Fruit fly (Drosophila melanogaster) whole organism, pupa: ENCODE measurements around the gene CG15209.
A peak's percentile ranks its signal among the peaks of the same experiment; 100 is the strongest.

Experiments
- CG10348 ChIP-seq: fragments of 200-800 bp; sonication (Bioruptor generic); IDR thresholded peaks from 2 replicates; pipeline ENCODE4 v1.3.6; 2022; ENCODE audit warnings: missing biosample characterization, missing genetic modification characterization
- CG12605 ChIP-seq: fragments of 200-800 bp; sonication (Bioruptor generic); IDR thresholded peaks from 2 replicates; pipeline ENCODE4 v1.3.6; 2022; ENCODE audit warnings: missing biosample characterization, missing genetic modification characterization
- CG13204 ChIP-seq: fragments of 200-800 bp; sonication (Bioruptor generic); optimal IDR thresholded peaks from 2 replicates; lab custom pipeline; 2018; ENCODE audit warnings: missing biosample characterization, mild to moderate bottlenecking, missing genetic modification characterization, moderate library complexity
- CG14655 ChIP-seq: fragments of 200-800 bp; sonication (Bioruptor generic); optimal IDR thresholded peaks from 3 replicates; lab custom pipeline; 2017; ENCODE audit warnings: mild to moderate bottlenecking, missing biosample characterization, missing genetic modification reagents, missing genetic modification characterization
- CG15710 ChIP-seq: fragments of 200-800 bp; sonication (Bioruptor generic); optimal IDR thresholded peaks from 2 replicates; lab custom pipeline; 2018; ENCODE audit warnings: missing biosample characterization, mild to moderate bottlenecking, missing genetic modification characterization, moderate library complexity
- CG17806 ChIP-seq: fragments of 200-800 bp; sonication (Bioruptor generic); optimal IDR thresholded peaks from 2 replicates; lab custom pipeline; 2018; ENCODE audit warnings: missing biosample characterization, mild to moderate bottlenecking, missing genetic modification characterization, moderate library complexity
- CG32121 ChIP-seq: fragments of 200-800 bp; sonication (Bioruptor generic); IDR thresholded peaks from 2 replicates; pipeline ENCODE4 v1.3.6; 2022; ENCODE audit warnings: missing biosample characterization, missing genetic modification characterization
- CG34367 ChIP-seq: fragments of 200-800 bp; sonication (Bioruptor generic); optimal IDR thresholded peaks from 2 replicates; lab custom pipeline; 2018; ENCODE audit warnings: missing biosample characterization, mild to moderate bottlenecking, missing genetic modification characterization
- CG4496 ChIP-seq: fragments of 200-800 bp; sonication (Bioruptor generic); IDR thresholded peaks from 3 replicates; pipeline ENCODE4 v1.3.6; 2022; ENCODE audit warnings: missing biosample characterization, missing genetic modification characterization
- CG8159 ChIP-seq: fragments of 200-800 bp; sonication (Bioruptor generic); optimal IDR thresholded peaks from 3 replicates; lab custom pipeline; 2018; ENCODE audit warnings: missing biosample characterization, mild to moderate bottlenecking, missing genetic modification characterization, moderate library complexity
- CG8301 ChIP-seq: fragments of 200-800 bp; sonication (Bioruptor generic); optimal IDR thresholded peaks from 2 replicates; lab custom pipeline; 2018; ENCODE audit warnings: missing biosample characterization, mild to moderate bottlenecking, missing genetic modification characterization
- CG9948 ChIP-seq: fragments of 200-800 bp; sonication (Bioruptor generic); optimal IDR thresholded peaks from 2 replicates; lab custom pipeline; 2018; ENCODE audit warnings: missing biosample characterization, mild to moderate bottlenecking, missing genetic modification characterization, moderate library complexity
- D1 ChIP-seq: fragments of 200-800 bp; sonication (Bioruptor generic); optimal IDR thresholded peaks from 2 replicates; lab custom pipeline; 2018; ENCODE audit warnings: missing biosample characterization, mild to moderate bottlenecking, missing genetic modification characterization, moderate library complexity
- EcR ChIP-seq: fragments of 200-800 bp; sonication (Bioruptor generic); optimal IDR thresholded peaks from 3 replicates; lab custom pipeline; 2019; ENCODE audit warnings: missing biosample characterization, missing genetic modification characterization, mild to moderate bottlenecking, moderate library complexity, missing genetic modification reagents
- Ets98B ChIP-seq: fragments of 200-800 bp; sonication (Bioruptor generic); IDR thresholded peaks from 2 replicates; pipeline ENCODE4 v1.3.6; 2022; ENCODE audit warnings: missing biosample characterization, missing genetic modification characterization
- Pif1A ChIP-seq: fragments of 200-800 bp; sonication (Bioruptor generic); optimal IDR thresholded peaks from 3 replicates; lab custom pipeline; 2016; ENCODE audit warnings: missing biosample characterization, missing genetic modification characterization
- Pif1B ChIP-seq: fragments of 200-800 bp; sonication (Bioruptor generic); optimal IDR thresholded peaks from 3 replicates; lab custom pipeline; 2016; ENCODE audit warnings: missing biosample characterization, missing genetic modification characterization
- Snoo ChIP-seq: fragments of 200-800 bp; sonication (Bioruptor generic); optimal IDR thresholded peaks from 3 replicates; lab custom pipeline; 2017; ENCODE audit warnings: missing biosample characterization, mild to moderate bottlenecking, missing genetic modification characterization, inconsistent platforms
- fd96Ca ChIP-seq: fragments of 200-800 bp; sonication (Bioruptor generic); IDR thresholded peaks from 3 replicates; pipeline ENCODE4 v1.3.6; 2022; ENCODE audit warnings: missing biosample characterization, missing genetic modification characterization
- gl ChIP-seq: fragments of 200-800 bp; sonication (Bioruptor generic); optimal IDR thresholded peaks from 2 replicates; lab custom pipeline; 2018; ENCODE audit warnings: missing biosample characterization, mild to moderate bottlenecking, missing genetic modification characterization
- rn ChIP-seq: fragments of 200-800 bp; sonication (Bioruptor generic); IDR thresholded peaks from 2 replicates; pipeline ENCODE4 v1.3.6; 2022; ENCODE audit warnings: missing biosample characterization, missing genetic modification characterization

Gene CG15209

DNA sequence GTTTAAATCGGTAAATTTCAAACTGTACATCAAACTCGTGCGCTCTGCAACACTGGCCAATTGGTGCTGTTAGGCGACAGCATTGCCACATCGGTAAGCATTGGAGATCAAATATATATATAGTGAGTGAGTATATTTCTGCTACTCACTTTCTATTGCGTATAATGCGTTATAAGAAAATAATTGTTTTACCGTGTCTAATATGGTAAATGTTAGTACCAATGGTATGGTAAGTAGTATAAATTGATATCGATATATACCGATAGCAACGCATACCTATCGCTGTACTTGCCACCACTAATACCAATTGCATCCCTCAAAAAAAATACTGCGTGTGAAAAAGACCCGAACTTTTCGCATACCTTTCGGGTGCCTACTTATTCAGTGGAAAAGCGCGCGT lies 15.4 kb downstream of the CG15209 start, which contains the start of the genes sofe and CG2186:
Gene sofe, minus strand, starts transcription at position 38 of the 400 bp plus-strand sequence.
Gene CG2186, plus strand, starts transcription at position 280 of the 400 bp plus-strand sequence.
- TF ChIP-seq CG9948 (tag; lab: Kevin White, UChicago) (peak; percentile 7), CG8301 (tag; lab: Kevin White, UChicago) (no peak)
- TF ChIP-seq, all 21 proteins: peak for 1

DNA sequence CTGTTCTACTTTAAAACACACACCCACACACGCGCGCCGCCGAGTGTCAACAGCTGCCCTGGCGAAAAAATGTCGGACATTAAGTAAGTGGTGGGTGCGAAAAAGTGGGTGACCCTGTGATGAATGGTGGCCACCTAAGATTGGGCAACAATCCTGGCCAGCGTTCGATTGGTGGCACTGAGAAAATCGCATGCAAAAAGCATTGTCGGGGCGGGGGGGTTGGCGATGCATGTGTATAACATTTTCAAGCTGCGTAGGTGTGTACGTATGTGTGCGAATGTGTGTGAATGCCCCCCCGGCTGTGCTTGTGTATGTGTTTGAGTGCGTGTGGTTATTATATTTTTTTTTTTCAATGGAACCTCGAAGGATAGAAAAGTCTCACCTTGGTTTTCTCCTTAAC lies 15.8 kb downstream of the CG15209 start:
- no peak for TF ChIP-seq CG13204 (GFP tag; lab: Kevin White, UChicago)
- no peak for TF ChIP-seq CG17806 (tag; lab: Kevin White, UChicago)
- no peak for TF ChIP-seq CG4496 (GFP tag; lab: Robert Waterston, UW)
- TF ChIP-seq EcR (GFP tag; lab: Kevin White, UChicago), result peak; percentile 18
- TF ChIP-seq CG9948 (tag; lab: Kevin White, UChicago), result no peak

DNA sequence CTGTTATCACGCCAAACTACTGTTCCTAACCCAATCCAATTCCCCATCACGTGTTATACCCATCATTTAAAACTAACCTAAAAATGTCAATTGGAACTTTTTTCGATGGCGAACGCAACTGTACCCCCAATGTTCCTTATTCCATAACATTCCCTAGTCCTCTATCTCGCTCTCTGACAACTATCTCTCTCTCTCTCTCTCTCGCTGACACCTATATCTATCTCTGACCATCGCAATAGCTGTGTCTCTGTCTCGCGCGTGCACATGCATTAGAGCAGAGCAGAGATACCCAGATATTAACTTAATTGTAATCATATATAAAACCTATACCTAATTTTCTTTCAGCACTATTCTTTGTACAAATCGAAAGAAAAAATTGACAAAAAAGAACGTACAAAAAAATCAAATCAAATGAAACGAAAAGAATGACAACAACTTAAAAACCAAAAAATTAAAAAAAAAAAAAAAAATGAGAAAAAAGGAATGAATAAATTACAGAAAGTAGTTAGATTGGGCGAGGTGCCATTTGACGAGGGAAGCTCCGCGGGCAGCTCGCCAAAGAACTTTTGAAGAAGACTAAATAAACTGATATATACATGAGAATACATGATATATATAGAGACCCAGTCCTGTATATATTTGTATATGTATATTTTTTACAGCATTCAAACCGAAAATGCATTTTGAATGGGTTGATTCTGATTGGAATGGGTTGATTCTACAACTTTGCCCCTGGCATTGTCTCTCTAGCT lies 23.8 kb downstream of the CG15209 start:
- TF ChIP-seq fd96Ca (GFP tag; lab: Robert Waterston, UW) (no peak), CG4496 (GFP tag; lab: Robert Waterston, UW) (no peak)

DNA sequence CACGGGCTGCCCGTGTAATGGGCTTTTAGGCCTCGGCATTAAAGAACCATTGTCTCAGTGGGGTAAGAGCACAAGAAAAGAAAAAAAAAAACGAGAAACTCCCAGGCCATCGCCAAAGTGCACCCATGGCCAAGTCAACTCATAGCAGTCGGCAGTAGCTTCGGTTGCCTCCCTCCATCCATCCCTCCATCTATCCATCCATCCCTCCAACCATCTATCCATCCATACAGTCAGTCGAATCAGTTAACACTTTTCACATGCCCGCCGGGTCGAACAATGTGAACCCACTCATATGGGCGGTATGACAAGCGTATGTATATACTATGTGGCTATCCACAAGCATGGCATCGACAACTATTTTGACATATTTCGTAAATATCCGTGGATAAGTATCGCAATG lies 25.7 kb downstream of the CG15209 start:
- no peak for TF ChIP-seq CG9948 (tag; lab: Kevin White, UChicago)
- TF ChIP-seq CG12605 (GFP tag; lab: Robert Waterston, UW), result no peak
- TF ChIP-seq CG32121 (GFP tag; lab: Robert Waterston, UW), result no peak
- TF ChIP-seq Ets98B (GFP tag; lab: Robert Waterston, UW), result no peak
- no peak for TF ChIP-seq rn (GFP tag; lab: Robert Waterston, UW)
- no peak for TF ChIP-seq CG15710 (tag; lab: Kevin White, UChicago)
- TF ChIP-seq Pif1B, result no peak
- no peak for TF ChIP-seq CG34367 (tag; lab: Kevin White, UChicago)
- no peak for TF ChIP-seq CG8159 (tag; lab: Kevin White, UChicago)
- TF ChIP-seq Snoo (tag; lab: Kevin White, UChicago), result no peak
- TF ChIP-seq CG17806 (tag; lab: Kevin White, UChicago), result no peak
- no peak for TF ChIP-seq gl (tag; lab: Kevin White, UChicago)
- no peak for TF ChIP-seq CG13204 (GFP tag; lab: Kevin White, UChicago)
- no peak for TF ChIP-seq fd96Ca (GFP tag; lab: Robert Waterston, UW)
- TF ChIP-seq CG14655, result no peak
- no peak for TF ChIP-seq Pif1A (GFP tag; lab: Kevin White, UChicago)
- TF ChIP-seq EcR (GFP tag; lab: Kevin White, UChicago), result no peak
- TF ChIP-seq, all 21 proteins: peak for 0

DNA sequence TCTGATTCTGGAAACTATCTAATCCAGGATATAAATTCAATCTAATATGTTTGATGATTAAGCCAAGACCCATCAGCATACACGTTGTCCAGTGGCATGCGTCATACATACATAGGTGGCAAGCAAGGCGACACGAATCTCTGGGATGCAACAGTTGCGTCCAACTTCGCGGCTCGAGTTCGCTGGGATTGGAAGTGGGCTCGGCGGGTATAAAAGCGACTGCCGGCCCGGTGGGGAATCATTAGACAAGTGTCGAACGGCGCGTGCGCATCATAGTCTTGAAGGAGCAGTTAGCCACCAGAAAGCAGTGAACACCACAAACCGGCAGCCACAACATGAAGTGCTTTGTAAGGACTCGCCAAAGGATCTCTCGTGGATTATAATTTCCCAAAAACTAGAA lies 27.0 kb downstream of the CG15209 start, which contains the start of gene CG2157:
Gene CG2157, plus strand, starts transcription at position 240 of the 400 bp plus-strand sequence.
- TF ChIP-seq CG34367 (tag; lab: Kevin White, UChicago) (no peak), CG17806 (tag; lab: Kevin White, UChicago) (no peak), CG8159 (tag; lab: Kevin White, UChicago) (no peak), fd96Ca (GFP tag; lab: Robert Waterston, UW) (no peak), EcR (GFP tag; lab: Kevin White, UChicago) (no peak), Snoo (tag; lab: Kevin White, UChicago) (no peak), D1 (tag; lab: Kevin White, UChicago) (no peak), rn (GFP tag; lab: Robert Waterston, UW) (no peak), gl (tag; lab: Kevin White, UChicago) (no peak)

DNA sequence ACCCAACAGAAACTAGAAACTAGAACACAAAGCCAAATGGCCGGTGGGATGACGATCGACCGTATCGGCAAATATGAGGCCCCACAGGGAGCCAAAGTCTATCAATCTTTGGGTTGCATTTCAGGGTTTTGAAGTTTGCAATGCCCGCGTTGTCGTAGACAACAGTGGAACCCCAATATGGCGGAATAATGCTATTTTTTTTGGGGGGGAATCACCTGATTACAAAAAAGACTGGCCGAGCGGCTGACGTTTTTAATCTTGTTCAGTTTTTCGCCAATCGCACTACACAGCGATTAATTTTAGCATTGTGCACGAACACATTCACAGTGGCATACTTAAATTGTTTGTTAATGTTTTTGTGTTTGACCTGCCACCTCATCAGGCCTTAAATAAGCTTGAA lies 34.4 kb downstream of the CG15209 start:
- TF ChIP-seq fd96Ca (GFP tag; lab: Robert Waterston, UW), result no peak

DNA sequence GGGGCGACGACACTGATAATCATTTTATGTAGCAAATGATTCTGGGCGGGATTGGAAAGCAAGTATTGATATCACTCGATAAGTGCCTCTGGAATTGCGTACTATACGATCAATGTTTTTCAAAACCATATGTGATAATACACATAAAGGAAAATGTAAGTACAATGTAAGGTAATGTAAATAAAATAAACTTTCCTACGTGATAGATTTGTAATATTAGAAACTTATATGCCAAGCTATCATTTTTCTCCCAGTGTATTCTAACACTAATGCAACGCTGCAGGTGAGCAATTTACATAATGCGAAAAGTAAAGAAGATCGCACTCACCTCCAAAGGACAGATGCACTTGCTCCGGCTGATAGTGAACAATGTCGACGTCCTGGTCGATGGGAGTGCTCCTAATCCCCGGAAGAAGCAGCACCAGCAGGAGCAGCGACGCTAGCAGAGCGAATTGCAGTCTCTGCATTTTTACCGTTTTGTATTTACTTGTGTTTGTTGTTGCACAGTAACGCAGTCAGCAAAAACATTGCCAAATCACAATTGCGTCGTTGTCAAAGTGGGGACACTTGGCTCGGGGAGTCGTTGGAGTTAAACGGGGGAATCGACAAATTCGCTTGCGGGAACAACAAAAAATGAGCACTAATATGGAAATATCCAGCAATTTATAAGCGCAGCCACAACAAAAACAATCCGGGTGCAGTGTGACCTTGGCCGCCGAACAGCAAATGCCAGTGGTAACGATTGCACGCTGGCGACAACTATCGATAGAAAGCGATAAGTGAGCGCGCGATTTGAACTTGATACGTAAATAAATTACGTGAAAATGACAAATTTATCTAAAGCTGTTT lies 35.3 kb downstream of the CG15209 start, which contains the start of gene CG1637:
Gene CG1637, minus strand, starts transcription at position 807 of the 849 bp plus-strand sequence.
- TF ChIP-seq CG12605 (GFP tag; lab: Robert Waterston, UW) (peak; percentile 29; the same call in 1 of the 2 replicates), Pif1B (no peak), Ets98B (GFP tag; lab: Robert Waterston, UW) (0 out of 2 replicates have a peak, but pooled peaks have one; percentile 9), rn (GFP tag; lab: Robert Waterston, UW) (no peak), CG34367 (tag; lab: Kevin White, UChicago) (no peak), CG32121 (GFP tag; lab: Robert Waterston, UW) (0 out of 2 replicates have a peak, but pooled peaks have one; percentile 20), CG8301 (tag; lab: Kevin White, UChicago) (peak; percentile 32), EcR (GFP tag; lab: Kevin White, UChicago) (no peak), CG15710 (tag; lab: Kevin White, UChicago) (peak; percentile 3), D1 (tag; lab: Kevin White, UChicago) (no peak), CG13204 (GFP tag; lab: Kevin White, UChicago) (no peak), gl (tag; lab: Kevin White, UChicago) (no peak), Pif1A (GFP tag; lab: Kevin White, UChicago) (no peak), CG9948 (tag; lab: Kevin White, UChicago) (peak; percentile 16), CG17806 (tag; lab: Kevin White, UChicago) (peak; percentile 18), CG14655 (no peak), Snoo (tag; lab: Kevin White, UChicago) (no peak), CG10348 (GFP tag; lab: Robert Waterston, UW) (no peak), CG4496 (GFP tag; lab: Robert Waterston, UW) (peak; percentile 55), fd96Ca (GFP tag; lab: Robert Waterston, UW) (no peak; the same call in 2 of the 3 replicates), CG8159 (tag; lab: Kevin White, UChicago) (no peak)
- TF ChIP-seq, all 21 proteins: peak for 8
